Worm (Caenorhabditis elegans) whole organism, L1 larva: ENCODE measurements around the gene F13D11.3.

Source experiments
- C04F5.9 ChIP-seq: sonication (generic microtip); optimal IDR thresholded peaks from 2 replicates; lab custom pipeline; 2016; ENCODE audit warnings: missing genetic modification characterization, missing compliant biosample characterization
- C34B4.2 ChIP-seq: sonication (generic microtip); optimal IDR thresholded peaks from 2 replicates; lab custom pipeline; 2017; ENCODE audit warnings: mild to moderate bottlenecking, missing genetic modification characterization, missing compliant biosample characterization
- ama-1 ChIP-seq: fragments of 150-350 bp; optimal IDR thresholded peaks from 2 replicates; lab custom pipeline; 2014
- blmp-1 ChIP-seq: fragments of 150-350 bp; optimal IDR thresholded peaks from 2 replicates; lab custom pipeline; 2014; ENCODE audit warnings: missing biosample characterization, missing genetic modification characterization
- ceh-8 ChIP-seq: fragments of 200-800 bp; sonication (Bioruptor generic); optimal IDR thresholded peaks from 2 replicates; lab custom pipeline; 2018; ENCODE audit warnings: mild to moderate bottlenecking, missing genetic modification characterization, moderate library complexity, missing compliant biosample characterization
- ceh-88 ChIP-seq: fragments of 200-800 bp; sonication (Bioruptor generic); IDR thresholded peaks from 2 replicates; pipeline ENCODE4 v1.3.6; 2022; ENCODE audit warnings: missing genetic modification characterization, missing compliant biosample characterization
- dpl-1 ChIP-seq, 3 experiments: fragments of 150-350 bp in 2 of 3; sonication (generic microtip) in 1 of 3; optimal IDR thresholded peaks; 2 replicates each; lab custom pipeline; 2014 to 2017; ENCODE audit warnings: missing biosample characterization in 3 of 3, missing genetic modification characterization in 3 of 3, missing genetic modification reagents in 3 of 3
- dsc-1 ChIP-seq: sonication (generic microtip); optimal IDR thresholded peaks from 2 replicates; lab custom pipeline; 2016; ENCODE audit warnings: mild to moderate bottlenecking, missing genetic modification characterization, missing compliant biosample characterization
- efl-1 ChIP-seq, 4 experiments: fragments of 150-350 bp; optimal IDR thresholded peaks in 3 of 4; peaks in 1 of 4; 1 replicate in 1 of 4; 2 replicates in 3 of 4; lab custom pipeline; 2014; ENCODE audit warnings: missing biosample characterization in 2 of 4, missing genetic modification characterization in 2 of 4, missing genetic modification reagents in 2 of 4
- efl-3 ChIP-seq: fragments of 200-800 bp; sonication (Bioruptor generic); optimal IDR thresholded peaks from 2 replicates; lab custom pipeline; 2018; ENCODE audit warnings: mild to moderate bottlenecking, missing genetic modification characterization, missing compliant biosample characterization
- egl-27 ChIP-seq, 2 experiments: fragments of 150-350 bp in 1 of 2; sonication (generic microtip); optimal IDR thresholded peaks; 3 replicates each; lab custom pipeline; 2017 to 2018; ENCODE audit warnings: missing biosample characterization in 2 of 2, missing genetic modification characterization in 2 of 2, missing genetic modification reagents in 2 of 2
- elt-2 ChIP-seq: sonication (generic microtip); optimal IDR thresholded peaks from 2 replicates; lab custom pipeline; 2016; ENCODE audit warnings: missing genetic modification characterization, mild to moderate bottlenecking, inconsistent platforms, missing compliant biosample characterization, missing genetic modification reagents
- elt-3 ChIP-seq, 6 experiments: fragments of 150-350 bp in 1 of 6; sonication (generic microtip); optimal IDR thresholded peaks; 2 replicates each; lab custom pipeline; 2017 to 2018; ENCODE audit warnings: missing biosample characterization in 6 of 6, missing genetic modification characterization in 6 of 6, inconsistent platforms in 1 of 6
- ets-5 ChIP-seq: fragments of 200-800 bp; sonication (Bioruptor generic); IDR thresholded peaks from 2 replicates; pipeline ENCODE4 v1.3.6; 2022; ENCODE audit warnings: missing genetic modification characterization, missing compliant biosample characterization
- fkh-8 ChIP-seq: sonication (generic microtip); optimal IDR thresholded peaks from 2 replicates; lab custom pipeline; 2016; ENCODE audit warnings: mild to moderate bottlenecking, missing genetic modification characterization, missing compliant biosample characterization
- fos-1 ChIP-seq: fragments of 150-350 bp; optimal IDR thresholded peaks from 2 replicates; lab custom pipeline; 2014; ENCODE audit warnings: missing biosample characterization, missing genetic modification characterization
- grh-1 ChIP-seq: fragments of 200-800 bp; sonication (Bioruptor generic); IDR thresholded peaks from 2 replicates; pipeline ENCODE4 v1.3.6; 2022; ENCODE audit warnings: missing genetic modification reagents, missing genetic modification characterization, missing compliant biosample characterization
- hlh-17 ChIP-seq: fragments of 200-800 bp; sonication (Bioruptor generic); optimal IDR thresholded peaks from 2 replicates; lab custom pipeline; 2018; ENCODE audit warnings: missing genetic modification characterization, mild to moderate bottlenecking, missing compliant biosample characterization, moderate library complexity, borderline replicate concordance
- hlh-4 ChIP-seq: sonication (generic microtip); optimal IDR thresholded peaks from 2 replicates; lab custom pipeline; 2016; ENCODE audit warnings: mild to moderate bottlenecking, missing genetic modification characterization, missing compliant biosample characterization
- isw-1 ChIP-seq: fragments of 200-800 bp; sonication (Bioruptor generic); IDR thresholded peaks from 2 replicates; pipeline ENCODE4 v1.3.6; 2022; ENCODE audit warnings: missing genetic modification characterization, missing compliant biosample characterization
- jun-1 ChIP-seq: fragments of 150-350 bp; optimal IDR thresholded peaks from 2 replicates; lab custom pipeline; 2014; ENCODE audit warnings: missing biosample characterization, missing genetic modification reagents, missing genetic modification characterization
- lin-14 ChIP-seq: fragments of 200-800 bp; sonication (Bioruptor generic); optimal IDR thresholded peaks from 2 replicates; lab custom pipeline; 2018; ENCODE audit warnings: mild to moderate bottlenecking, missing genetic modification characterization, moderate library complexity, missing compliant biosample characterization
- lin-15B ChIP-seq: fragments of 150-350 bp; sonication (generic microtip); optimal IDR thresholded peaks from 3 replicates; lab custom pipeline; 2014; ENCODE audit warnings: missing biosample characterization, missing genetic modification characterization
- mab-9 ChIP-seq: fragments of 200-800 bp; sonication (Bioruptor generic); IDR thresholded peaks from 2 replicates; pipeline ENCODE4 v1.3.6; 2022; ENCODE audit warnings: missing genetic modification reagents, missing genetic modification characterization, missing compliant biosample characterization
- mef-2 ChIP-seq: fragments of 150-350 bp; optimal IDR thresholded peaks from 2 replicates; lab custom pipeline; 2014; ENCODE audit warnings: missing biosample characterization, missing genetic modification characterization
- nhr-11 ChIP-seq: fragments of 150-350 bp; optimal IDR thresholded peaks from 2 replicates; lab custom pipeline; 2014; ENCODE audit warnings: missing biosample characterization, missing genetic modification characterization
- nhr-19 ChIP-seq: fragments of 200-800 bp; sonication (Bioruptor generic); conservative IDR thresholded peaks from 2 replicates; pipeline ENCODE4 v1.3.6; 2022; ENCODE audit warnings: missing genetic modification characterization, missing compliant biosample characterization
- nhr-20 ChIP-seq: sonication (generic microtip); optimal IDR thresholded peaks from 2 replicates; lab custom pipeline; 2016; ENCODE audit warnings: mild to moderate bottlenecking, missing genetic modification characterization, missing compliant biosample characterization
- nhr-237 ChIP-seq: fragments of 150-350 bp; optimal IDR thresholded peaks from 2 replicates; lab custom pipeline; 2014; ENCODE audit warnings: missing biosample characterization, missing genetic modification characterization
- nhr-47 ChIP-seq: sonication (generic microtip); optimal IDR thresholded peaks from 2 replicates; lab custom pipeline; 2016; ENCODE audit warnings: mild to moderate bottlenecking, missing genetic modification characterization, moderate library complexity, missing compliant biosample characterization
- nhr-76 ChIP-seq: sonication (generic microtip); optimal IDR thresholded peaks from 2 replicates; lab custom pipeline; 2017; ENCODE audit warnings: missing biosample characterization, missing genetic modification characterization
- nhr-84 ChIP-seq: sonication (generic microtip); optimal IDR thresholded peaks from 2 replicates; lab custom pipeline; 2017; ENCODE audit warnings: missing biosample characterization, missing genetic modification characterization
- nhr-85 ChIP-seq: sonication (generic microtip); peaks from one replicate; lab custom pipeline; 2016; ENCODE audit warnings: missing genetic modification characterization, inconsistent platforms, missing compliant biosample characterization
- nhr-90 ChIP-seq: sonication (generic microtip); optimal IDR thresholded peaks from 2 replicates; lab custom pipeline; 2016; ENCODE audit warnings: mild to moderate bottlenecking, missing genetic modification characterization, missing compliant biosample characterization; ENCODE audit not compliant: poor library complexity
- pax-3 ChIP-seq: fragments of 200-800 bp; sonication (Bioruptor generic); optimal IDR thresholded peaks from 2 replicates; lab custom pipeline; 2018; ENCODE audit warnings: mild to moderate bottlenecking, missing genetic modification characterization, moderate library complexity, missing compliant biosample characterization
- rnt-1 ChIP-seq: sonication (generic microtip); optimal IDR thresholded peaks from 2 replicates; lab custom pipeline; 2016; ENCODE audit warnings: mild to moderate bottlenecking, missing genetic modification characterization, moderate library complexity, missing compliant biosample characterization
- skn-1 ChIP-seq: fragments of 150-350 bp; optimal IDR thresholded peaks from 2 replicates; lab custom pipeline; 2014; ENCODE audit warnings: missing biosample characterization, missing genetic modification characterization
- snu-23 ChIP-seq: sonication (generic microtip); optimal IDR thresholded peaks from 2 replicates; lab custom pipeline; 2016; ENCODE audit warnings: missing genetic modification characterization, missing compliant biosample characterization
- swsn-7 ChIP-seq: sonication (generic microtip); optimal IDR thresholded peaks from 2 replicates; lab custom pipeline; 2016; ENCODE audit warnings: missing genetic modification characterization, missing compliant biosample characterization
- zip-4 ChIP-seq: fragments of 200-800 bp; sonication (Bioruptor generic); optimal IDR thresholded peaks from 2 replicates; lab custom pipeline; 2018; ENCODE audit warnings: mild to moderate bottlenecking, missing genetic modification characterization, moderate library complexity, missing compliant biosample characterization

Gene F13D11.3

ce11 chrX:5850472-5850871, 44.8 kb upstream of the F13D11.3 start (continued):
- TF ChIP-seq nhr-237 (tag; lab: Kevin White, UChicago) (no peak), nhr-90 (tag; lab: Kevin White, UChicago) (no peak), nhr-76 (tag; lab: Kevin White, UChicago) (no peak), nhr-85 (tag; lab: Kevin White, UChicago) (peak; percentile 4), egl-27 (tag; optimal IDR thresholded peaks at IDR 0.05; lab: Kevin White, UChicago) (no peak), zip-4 (no peak), skn-1 (no peak), grh-1 (no peak), fkh-8 (tag; lab: Kevin White, UChicago) (no peak), rnt-1 (tag; lab: Kevin White, UChicago) (peak; percentile 23), C04F5.9 (tag; lab: Kevin White, UChicago) (no peak), swsn-7 (tag; lab: Kevin White, UChicago) (no peak), isw-1 (GFP tag; lab: Robert Waterston, UW) (no peak), ama-1 (no peak), nhr-11 (tag; lab: Kevin White, UChicago) (no peak), mef-2 (tag; lab: Kevin White, UChicago) (no peak), nhr-47 (tag; lab: Kevin White, UChicago) (peak; percentile 24), jun-1 (no peak), ceh-88 (GFP tag; lab: Robert Waterston, UW) (no peak), nhr-20 (tag; lab: Kevin White, UChicago) (no peak), efl-3 (GFP tag; lab: Kevin White, UChicago) (no peak), ceh-8 (GFP tag; lab: Kevin White, UChicago) (no peak), dsc-1 (tag; lab: Kevin White, UChicago) (no peak), lin-15B (no peak), ets-5 (GFP tag; lab: Robert Waterston, UW) (no peak), C34B4.2 (tag; lab: Kevin White, UChicago) (no peak), hlh-17 (GFP tag; lab: Kevin White, UChicago) (no peak), nhr-84 (tag; lab: Kevin White, UChicago) (no peak), pax-3 (no peak), elt-2 (tag; lab: Kevin White, UChicago) (no peak), nhr-19 (GFP tag; lab: Robert Waterston, UW) (peak; percentile 26; the same call in 1 of the 2 replicates)

ce11 chrX:5848703-5849102, 43.0 kb upstream of the F13D11.3 start, which contains the start of gene atat-2:
atat-2 (plus strand) TSS chrX:5849100.
- TF ChIP-seq snu-23 (GFP tag; lab: Kevin White, UChicago): peak; percentile 37
- no peak for TF ChIP-seq ceh-88 (GFP tag; lab: Robert Waterston, UW)
- TF ChIP-seq dpl-1 (GFP tag; optimal IDR thresholded peaks at IDR 0.05; lab: Kevin White, UChicago): no peak
- no peak for TF ChIP-seq lin-15B
- no peak for TF ChIP-seq fkh-8 (tag; lab: Kevin White, UChicago)
- peak in 1 of 6 experiments; percentile 24 for TF ChIP-seq elt-3 (tag; optimal IDR thresholded peaks at IDR 0.05; lab: Kevin White, UChicago)
- no peak for TF ChIP-seq C34B4.2 (tag; lab: Kevin White, UChicago)
- TF ChIP-seq lin-14 (GFP tag; lab: Kevin White, UChicago): peak; percentile 60
- no peak for TF ChIP-seq hlh-4
- no peak for TF ChIP-seq fos-1 (tag; lab: Kevin White, UChicago)
- TF ChIP-seq grh-1: no peak
- no peak for TF ChIP-seq nhr-11 (tag; lab: Kevin White, UChicago)
- TF ChIP-seq C04F5.9 (tag; lab: Kevin White, UChicago): no peak
- no peak for TF ChIP-seq efl-1 (optimal IDR thresholded peaks at IDR 0.05; lab: Kevin White, UChicago)
- peak in 1 of 2 experiments; percentile 36 for TF ChIP-seq efl-1 (GFP tag; optimal IDR thresholded peaks at IDR 0.05 in 1 of 2; lab: Kevin White, UChicago)
- no peak for TF ChIP-seq mab-9
- TF ChIP-seq blmp-1 (tag; lab: Kevin White, UChicago): peak; percentile 70
- TF ChIP-seq nhr-84 (tag; lab: Kevin White, UChicago): no peak
